Worm (Caenorhabditis elegans) whole organism, L1 larva: Measurements from ENCODE around the gene Y66A7A.9.

Source experiments
- C04F5.9 ChIP-seq: sonication (generic microtip); optimal IDR thresholded peaks from 2 replicates; lab custom pipeline; 2016; ENCODE audit warnings: missing genetic modification characterization, missing compliant biosample characterization
- alr-1 ChIP-seq: fragments of 200-800 bp; sonication (Bioruptor generic); optimal IDR thresholded peaks from 2 replicates; lab custom pipeline; 2018; ENCODE audit warnings: borderline replicate concordance, mild to moderate bottlenecking, missing genetic modification characterization, missing compliant biosample characterization
- blmp-1 ChIP-seq: fragments of 150-350 bp; optimal IDR thresholded peaks from 2 replicates; lab custom pipeline; 2014; ENCODE audit warnings: missing biosample characterization, missing genetic modification characterization
- ceh-8 ChIP-seq: fragments of 200-800 bp; sonication (Bioruptor generic); optimal IDR thresholded peaks from 2 replicates; lab custom pipeline; 2018; ENCODE audit warnings: mild to moderate bottlenecking, missing genetic modification characterization, moderate library complexity, missing compliant biosample characterization
- ceh-88 ChIP-seq: fragments of 200-800 bp; sonication (Bioruptor generic); IDR thresholded peaks from 2 replicates; pipeline ENCODE4 v1.3.6; 2022; ENCODE audit warnings: missing genetic modification characterization, missing compliant biosample characterization
- ceh-90 ChIP-seq: sonication (generic microtip); optimal IDR thresholded peaks from 2 replicates; lab custom pipeline; 2016; ENCODE audit warnings: missing genetic modification characterization, missing compliant biosample characterization
- efl-1 ChIP-seq, 4 experiments: fragments of 150-350 bp; optimal IDR thresholded peaks in 3 of 4; peaks in 1 of 4; 1 replicate in 1 of 4; 2 replicates in 3 of 4; lab custom pipeline; 2014; ENCODE audit warnings: missing biosample characterization in 2 of 4, missing genetic modification characterization in 2 of 4, missing genetic modification reagents in 2 of 4
- efl-3 ChIP-seq: fragments of 200-800 bp; sonication (Bioruptor generic); optimal IDR thresholded peaks from 2 replicates; lab custom pipeline; 2018; ENCODE audit warnings: mild to moderate bottlenecking, missing genetic modification characterization, missing compliant biosample characterization
- egl-13 ChIP-seq: sonication (generic microtip); optimal IDR thresholded peaks from 2 replicates; lab custom pipeline; 2016; ENCODE audit warnings: missing genotype, missing genetic modification reagents, missing genetic modification characterization, missing compliant biosample characterization
- elt-3 ChIP-seq, 6 experiments: fragments of 150-350 bp in 1 of 6; sonication (generic microtip); optimal IDR thresholded peaks; 2 replicates each; lab custom pipeline; 2017 to 2018; ENCODE audit warnings: missing biosample characterization in 6 of 6, missing genetic modification characterization in 6 of 6, inconsistent platforms in 1 of 6
- ets-5 ChIP-seq: fragments of 200-800 bp; sonication (Bioruptor generic); IDR thresholded peaks from 2 replicates; pipeline ENCODE4 v1.3.6; 2022; ENCODE audit warnings: missing genetic modification characterization, missing compliant biosample characterization
- fos-1 ChIP-seq: fragments of 150-350 bp; optimal IDR thresholded peaks from 2 replicates; lab custom pipeline; 2014; ENCODE audit warnings: missing biosample characterization, missing genetic modification characterization
- grh-1 ChIP-seq: fragments of 200-800 bp; sonication (Bioruptor generic); IDR thresholded peaks from 2 replicates; pipeline ENCODE4 v1.3.6; 2022; ENCODE audit warnings: missing genetic modification reagents, missing genetic modification characterization, missing compliant biosample characterization
- hlh-4 ChIP-seq: sonication (generic microtip); optimal IDR thresholded peaks from 2 replicates; lab custom pipeline; 2016; ENCODE audit warnings: mild to moderate bottlenecking, missing genetic modification characterization, missing compliant biosample characterization
- irx-1 ChIP-seq: sonication (generic microtip); optimal IDR thresholded peaks from 2 replicates; lab custom pipeline; 2016; ENCODE audit warnings: missing genetic modification characterization, missing compliant biosample characterization
- lir-3 ChIP-seq: sonication (generic microtip); optimal IDR thresholded peaks from 2 replicates; lab custom pipeline; 2016; ENCODE audit warnings: mild to moderate bottlenecking, missing genetic modification characterization, moderate library complexity, missing compliant biosample characterization; ENCODE audit not compliant: poor library complexity
- mab-9 ChIP-seq: fragments of 200-800 bp; sonication (Bioruptor generic); IDR thresholded peaks from 2 replicates; pipeline ENCODE4 v1.3.6; 2022; ENCODE audit warnings: missing genetic modification reagents, missing genetic modification characterization, missing compliant biosample characterization
- mep-1 ChIP-seq: fragments of 150-350 bp; optimal IDR thresholded peaks from 2 replicates; lab custom pipeline; 2014; ENCODE audit warnings: missing biosample characterization, missing genetic modification characterization
- nhr-20 ChIP-seq: sonication (generic microtip); optimal IDR thresholded peaks from 2 replicates; lab custom pipeline; 2016; ENCODE audit warnings: mild to moderate bottlenecking, missing genetic modification characterization, missing compliant biosample characterization
- nhr-237 ChIP-seq: fragments of 150-350 bp; optimal IDR thresholded peaks from 2 replicates; lab custom pipeline; 2014; ENCODE audit warnings: missing biosample characterization, missing genetic modification characterization
- nhr-76 ChIP-seq: sonication (generic microtip); optimal IDR thresholded peaks from 2 replicates; lab custom pipeline; 2017; ENCODE audit warnings: missing biosample characterization, missing genetic modification characterization
- nhr-84 ChIP-seq: sonication (generic microtip); optimal IDR thresholded peaks from 2 replicates; lab custom pipeline; 2017; ENCODE audit warnings: missing biosample characterization, missing genetic modification characterization
- nhr-85 ChIP-seq: sonication (generic microtip); peaks from one replicate; lab custom pipeline; 2016; ENCODE audit warnings: missing genetic modification characterization, inconsistent platforms, missing compliant biosample characterization
- nhr-90 ChIP-seq: sonication (generic microtip); optimal IDR thresholded peaks from 2 replicates; lab custom pipeline; 2016; ENCODE audit warnings: mild to moderate bottlenecking, missing genetic modification characterization, missing compliant biosample characterization; ENCODE audit not compliant: poor library complexity
- pag-3 ChIP-seq: sonication (generic microtip); optimal IDR thresholded peaks from 2 replicates; lab custom pipeline; 2017; ENCODE audit warnings: missing genetic modification characterization, mild to moderate bottlenecking, missing compliant biosample characterization, antibody characterized with exemption, borderline replicate concordance; ENCODE audit not compliant: insufficient read depth
- rnt-1 ChIP-seq: sonication (generic microtip); optimal IDR thresholded peaks from 2 replicates; lab custom pipeline; 2016; ENCODE audit warnings: mild to moderate bottlenecking, missing genetic modification characterization, moderate library complexity, missing compliant biosample characterization
- skn-1 ChIP-seq: fragments of 150-350 bp; optimal IDR thresholded peaks from 2 replicates; lab custom pipeline; 2014; ENCODE audit warnings: missing biosample characterization, missing genetic modification characterization
- snpc-4 ChIP-seq: fragments of 150-350 bp; optimal IDR thresholded peaks from 2 replicates; lab custom pipeline; 2014; ENCODE audit warnings: missing biosample characterization, missing genetic modification characterization
- snu-23 ChIP-seq: sonication (generic microtip); optimal IDR thresholded peaks from 2 replicates; lab custom pipeline; 2016; ENCODE audit warnings: missing genetic modification characterization, missing compliant biosample characterization
- sox-4 ChIP-seq: sonication (generic microtip); optimal IDR thresholded peaks from 2 replicates; lab custom pipeline; 2016; ENCODE audit warnings: missing genetic modification characterization, missing compliant biosample characterization
- sptf-1 ChIP-seq: fragments of 150-350 bp; optimal IDR thresholded peaks from 2 replicates; lab custom pipeline; 2014; ENCODE audit warnings: missing biosample characterization, missing genetic modification characterization
- tlp-1 ChIP-seq: fragments of 150-350 bp; optimal IDR thresholded peaks from 2 replicates; lab custom pipeline; 2014; ENCODE audit warnings: missing biosample characterization, missing genetic modification characterization
- xbp-1 ChIP-seq: sonication (generic microtip); optimal IDR thresholded peaks from 2 replicates; lab custom pipeline; 2016; ENCODE audit warnings: missing genetic modification characterization, missing compliant biosample characterization

Y66A7A.9 gene

ce11 chrIII:11590255-11590654, 22.0 kb downstream of the Y66A7A.9 start (continued):
- TF ChIP-seq skn-1: no peak
- TF ChIP-seq grh-1: no peak
- no peak for TF ChIP-seq alr-1 (tag; lab: Kevin White, UChicago)

DNA sequence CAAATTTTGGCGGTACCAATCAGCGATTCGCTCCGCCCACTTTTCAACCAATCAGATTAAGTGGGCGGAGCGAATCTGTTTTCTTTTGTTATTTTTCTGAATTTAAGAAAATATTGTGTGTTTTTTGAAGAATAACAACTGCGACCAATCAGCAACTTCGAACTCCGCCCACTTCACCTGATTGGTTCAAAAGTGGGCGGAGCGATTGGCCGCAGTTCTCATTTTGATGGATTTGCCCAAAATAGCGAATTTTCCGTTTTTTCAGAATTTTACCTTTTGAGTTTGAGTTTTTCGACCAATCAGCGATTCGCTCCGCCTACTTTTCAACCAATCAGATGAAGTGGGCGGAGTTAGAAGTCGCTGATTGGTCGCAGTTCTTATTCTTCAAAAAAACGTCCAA, 23.0 kb downstream of the Y66A7A.9 start:
- TF ChIP-seq ceh-8 (GFP tag; lab: Kevin White, UChicago) (no peak), pag-3 (tag; lab: Kevin White, UChicago) (no peak), elt-3 (tag; optimal IDR thresholded peaks at IDR 0.05; lab: Kevin White, UChicago) (no peak), mep-1 (tag; lab: Kevin White, UChicago) (no peak), lir-3 (no peak), irx-1 (no peak), mab-9 (GFP tag; lab: Robert Waterston, UW) (no peak), ceh-90 (tag; lab: Kevin White, UChicago) (no peak), nhr-84 (tag; lab: Kevin White, UChicago) (no peak), ceh-88 (GFP tag; lab: Robert Waterston, UW) (no peak), efl-1 (optimal IDR thresholded peaks at IDR 0.05; lab: Kevin White, UChicago) (no peak), efl-1 (GFP tag; optimal IDR thresholded peaks at IDR 0.05 in 1 of 2; lab: Kevin White, UChicago) (no peak)

DNA sequence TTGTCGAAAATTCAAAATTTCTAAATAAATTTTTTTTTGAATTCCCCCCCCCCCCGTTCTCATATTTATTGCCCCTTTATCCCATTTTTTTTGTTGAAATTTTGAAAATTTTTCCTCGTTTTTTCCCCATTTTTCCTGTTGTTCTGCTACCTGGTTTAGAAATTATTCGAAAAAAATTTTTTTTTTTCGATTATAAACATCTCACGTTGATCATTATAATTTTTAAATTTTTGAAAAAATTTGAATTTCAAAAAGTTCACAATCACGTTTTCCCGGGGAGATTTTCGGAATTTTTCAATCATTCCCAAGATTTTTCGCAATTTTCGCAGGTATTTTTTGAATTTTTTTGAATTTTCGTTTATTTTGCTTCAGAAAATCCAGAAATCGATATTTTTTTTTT, 23.4 kb downstream of the Y66A7A.9 start, which contains the start of gene Y66D12A.3:
TSS of gene Y66D12A.3 (plus strand) at position 301 of the 400 bp plus-strand sequence.
- TF ChIP-seq egl-13 (tag; lab: Kevin White, UChicago) (no peak), nhr-84 (tag; lab: Kevin White, UChicago) (no peak), snpc-4 (tag; lab: Kevin White, UChicago) (no peak)

- TF ChIP-seq fos-1 (no peak), hlh-4 (tag; lab: Kevin White, UChicago) (no peak), nhr-76 (tag; lab: Kevin White, UChicago) (no peak), elt-3 (tag; optimal IDR thresholded peaks at IDR 0.05; lab: Kevin White, UChicago) (no peak), pag-3 (tag; lab: Kevin White, UChicago) (no peak), skn-1 (no peak), efl-3 (GFP tag; lab: Kevin White, UChicago) (no peak), tlp-1 (tag; lab: Kevin White, UChicago) (no peak), snu-23 (GFP tag; lab: Kevin White, UChicago) (no peak), nhr-20 (tag; lab: Kevin White, UChicago) (no peak), blmp-1 (tag; lab: Kevin White, UChicago) (no peak), ets-5 (GFP tag; lab: Robert Waterston, UW) (no peak), rnt-1 (tag; lab: Kevin White, UChicago) (no peak), sptf-1 (tag; lab: Kevin White, UChicago) (no peak), efl-1 (optimal IDR thresholded peaks at IDR 0.05; lab: Kevin White, UChicago) (no peak), efl-1 (GFP tag; optimal IDR thresholded peaks at IDR 0.05 in 1 of 2; lab: Kevin White, UChicago) (no peak), sox-4 (tag; lab: Kevin White, UChicago) (no peak), nhr-237 (tag; lab: Kevin White, UChicago) (no peak), grh-1 (no peak), xbp-1 (tag; lab: Kevin White, UChicago) (no peak), C04F5.9 (no peak)
These were observed 29.7 kb downstream of the Y66A7A.9 start for ce11 chrIII:11582569-11582968.

DNA sequence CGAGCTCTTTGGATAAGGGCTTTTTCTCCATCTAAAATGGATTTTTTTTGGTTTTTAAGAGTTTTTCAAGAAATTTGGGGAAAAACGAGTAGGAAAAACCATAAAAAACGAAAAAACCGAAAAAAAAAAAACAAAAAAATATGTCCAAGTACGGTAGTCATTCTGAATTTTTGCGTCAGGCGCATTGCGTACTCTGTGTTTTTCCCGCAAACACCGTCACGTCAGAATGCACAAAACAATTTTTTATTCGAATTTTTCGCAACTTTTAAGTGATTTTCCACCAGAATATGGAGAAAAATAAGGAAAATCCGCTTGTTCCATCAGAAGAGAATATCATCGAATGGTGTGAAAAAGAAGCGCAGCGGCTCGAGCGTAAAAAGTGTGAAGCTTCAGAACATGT, 30.9 kb downstream of the Y66A7A.9 start, which contains the start of the genes Y66D12A.6 and ceh-92:
TSS of gene Y66D12A.6 (minus strand) at position 31 of the 400 bp plus-strand sequence.
TSS of gene ceh-92 (plus strand) at position 229 of the 400 bp plus-strand sequence.
- TF ChIP-seq mab-9 (GFP tag; lab: Robert Waterston, UW) (no peak), efl-3 (GFP tag; lab: Kevin White, UChicago) (no peak), nhr-90 (tag; lab: Kevin White, UChicago) (no peak), nhr-85 (peak; percentile 20), C04F5.9 (no peak), hlh-4 (tag; lab: Kevin White, UChicago) (no peak), irx-1 (no peak), efl-1 (optimal IDR thresholded peaks at IDR 0.05; lab: Kevin White, UChicago) (peak in 1 of 2 experiments; percentile 71), efl-1 (GFP tag; optimal IDR thresholded peaks at IDR 0.05 in 1 of 2; lab: Kevin White, UChicago) (peak; percentile 9 to 66)
